Worm (Caenorhabditis elegans): ENCODE measurements around the gene wrt-3.
A peak's percentile ranks its signal among the peaks of the same experiment; 100 is the strongest.

Gene wrt-3

ce11 chrIV:9485972-9486371, 8.7 kb upstream of the wrt-3 start, which contains the start of gene sru-2:
TSS of gene sru-2 (plus strand) at chrIV:9486272.
- TF ChIP-seq hmg-11 (tag; optimal IDR thresholded peaks at IDR 0.05) (no peak), ztf-11 (tag; optimal IDR thresholded peaks at IDR 0.05) (no peak), nhr-76 (tag; optimal IDR thresholded peaks at IDR 0.05) (no peak), mdl-1 (tag; optimal IDR thresholded peaks at IDR 0.05) (no peak), tbx-2 (tag; optimal IDR thresholded peaks at IDR 0.05) (no peak), egl-27 (tag; optimal IDR thresholded peaks at IDR 0.05) (no peak), pha-4 (tag; optimal IDR thresholded peaks at IDR 0.05) (no peak), nhr-237 (tag; optimal IDR thresholded peaks at IDR 0.05) (no peak), lin-39 (tag; optimal IDR thresholded peaks at IDR 0.05) (no peak), ceh-28 (tag; optimal IDR thresholded peaks at IDR 0.05) (no peak), nhr-25 (tag; optimal IDR thresholded peaks at IDR 0.05) (no peak), elt-1 (tag; optimal IDR thresholded peaks at IDR 0.05) (no peak)

- TF ChIP-seq ceh-9 (tag; optimal IDR thresholded peaks at IDR 0.05) (no peak), ceh-82 (tag; optimal IDR thresholded peaks at IDR 0.05) (no peak), ztf-4 (tag; optimal IDR thresholded peaks at IDR 0.05) (no peak), nhr-76 (tag; optimal IDR thresholded peaks at IDR 0.05) (no peak), tbx-2 (tag; optimal IDR thresholded peaks at IDR 0.05) (no peak)
Measured at ce11 chrIV:9485040-9485439, 7.8 kb upstream of the wrt-3 start, which contains the start of gene gadr-2. TSS of gene gadr-2 (minus strand) at chrIV:9485140.

- TF ChIP-seq jun-1 (tag; optimal IDR thresholded peaks at IDR 0.05) (no peak), egl-5 (tag; optimal IDR thresholded peaks at IDR 0.05) (no peak)
Measured at ce11 chrIV:9480936-9481335, 3.7 kb upstream of the wrt-3 start, which contains the start of gene cng-3. TSS of gene cng-3 (minus strand) at chrIV:9481037.

- TF ChIP-seq elt-3 (tag; optimal IDR thresholded peaks at IDR 0.05) = no peak
- no peak for TF ChIP-seq pha-4 (tag; optimal IDR thresholded peaks at IDR 0.05)
- no peak for TF ChIP-seq unc-39 (tag; optimal IDR thresholded peaks at IDR 0.05)
- no peak for TF ChIP-seq egl-5 (tag; optimal IDR thresholded peaks at IDR 0.05)
- no peak for TF ChIP-seq ztf-11 (tag; optimal IDR thresholded peaks at IDR 0.05)
- no peak for TF ChIP-seq nhr-28 (tag; optimal IDR thresholded peaks at IDR 0.05)
- TF ChIP-seq mml-1 (tag; optimal IDR thresholded peaks at IDR 0.05) = no peak
- no peak for TF ChIP-seq fos-1 (tag; optimal IDR thresholded peaks at IDR 0.05)
- no peak for TF ChIP-seq hmg-11 (tag; optimal IDR thresholded peaks at IDR 0.05)
- TF ChIP-seq fkh-2 (tag; optimal IDR thresholded peaks at IDR 0.05) = no peak
- TF ChIP-seq R02D3.7 (tag; optimal IDR thresholded peaks at IDR 0.05) = no peak
- no peak for TF ChIP-seq ceh-28 (tag; optimal IDR thresholded peaks at IDR 0.05)
- TF ChIP-seq jun-1 (tag; optimal IDR thresholded peaks at IDR 0.05) = no peak
- no peak for TF ChIP-seq nhr-67 (tag; optimal IDR thresholded peaks at IDR 0.05)
- no peak for TF ChIP-seq nhr-237 (tag; optimal IDR thresholded peaks at IDR 0.05)
Measured at ce11 chrIV:9469293-9469692, 8.0 kb downstream of the wrt-3 start.

ce11 chrIV:9467418-9467817, 9.8 kb downstream of the wrt-3 start, which contains the start of gene F38E11.6:
TSS of gene F38E11.6 (minus strand) at chrIV:9467518.
- TF ChIP-seq elt-1 (tag; optimal IDR thresholded peaks at IDR 0.05) (no peak), unc-39 (tag; optimal IDR thresholded peaks at IDR 0.05) (no peak), elt-2 (tag; optimal IDR thresholded peaks at IDR 0.05) (no peak), ceh-9 (tag; optimal IDR thresholded peaks at IDR 0.05) (no peak), lsy-12 (tag; optimal IDR thresholded peaks at IDR 0.05) (no peak), ztf-4 (tag; optimal IDR thresholded peaks at IDR 0.05) (no peak), zag-1 (tag; optimal IDR thresholded peaks at IDR 0.05) (no peak), ZK546.5 (tag; optimal IDR thresholded peaks at IDR 0.05) (no peak), daf-12 (tag; optimal IDR thresholded peaks at IDR 0.05) (no peak), eor-1 (tag; optimal IDR thresholded peaks at IDR 0.05) (no peak), nhr-237 (tag; optimal IDR thresholded peaks at IDR 0.05) (no peak), R02D3.7 (tag; optimal IDR thresholded peaks at IDR 0.05) (no peak)

ce11 chrIV:9464345-9464783, 12.9 kb downstream of the wrt-3 start:
- TF ChIP-seq snpc-4 (tag; optimal IDR thresholded peaks at IDR 0.05) (peak; percentile 81), ceh-16 (tag; optimal IDR thresholded peaks at IDR 0.05) (no peak)
